Worm (Caenorhabditis elegans) whole organism, midembryonic: ENCODE measurements around the gene D2089.3.

Experiments
- flt-1 ChIP-seq: fragments of 200-800 bp; sonication (Bioruptor generic); IDR thresholded peaks from 2 replicates; pipeline ENCODE4 v1.3.6; 2022; ENCODE audit warnings: missing genetic modification characterization, missing compliant biosample characterization
- klf-2 ChIP-seq: fragments of 200-800 bp; sonication (Bioruptor generic); conservative IDR thresholded peaks from 2 replicates; pipeline ENCODE4 v1.3.6; 2022; ENCODE audit warnings: missing genetic modification reagents, missing genetic modification characterization, missing compliant biosample characterization
- med-1 ChIP-seq: sonication (generic microtip); optimal IDR thresholded peaks from 2 replicates; lab custom pipeline; 2017; ENCODE audit warnings: missing genetic modification characterization, mild to moderate bottlenecking, missing compliant biosample characterization, antibody characterized with exemption, missing genetic modification reagents; ENCODE audit not compliant: insufficient read depth
- tab-1 ChIP-seq: fragments of 200-800 bp; sonication (Bioruptor generic); IDR thresholded peaks from 2 replicates; pipeline ENCODE4 v1.3.6; 2022; ENCODE audit warnings: missing genetic modification characterization, missing compliant biosample characterization
- ztf-23 ChIP-seq: fragments of 200-800 bp; sonication (Bioruptor generic); IDR thresholded peaks from 2 replicates; pipeline ENCODE4 v1.3.6; 2022; ENCODE audit warnings: missing genetic modification reagents, missing genetic modification characterization, missing compliant biosample characterization

DNA sequence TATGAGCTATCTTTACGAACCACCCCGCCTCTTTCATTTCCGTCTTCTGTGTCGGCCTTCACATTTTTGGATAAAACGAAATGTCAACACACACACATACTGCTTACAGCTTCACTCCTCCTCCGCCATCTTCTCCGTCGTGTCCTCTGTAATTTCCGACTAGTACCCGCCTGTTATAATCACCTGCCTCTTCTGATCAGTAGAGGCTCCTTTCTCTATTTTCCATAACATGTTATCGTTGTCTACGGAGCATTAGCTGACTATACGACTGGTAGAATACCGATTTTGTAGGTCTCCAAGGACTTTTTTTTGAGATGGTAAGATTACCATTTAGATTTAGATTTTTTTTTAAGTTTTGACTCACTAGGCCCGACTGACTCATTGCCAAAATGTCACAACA is 20.0 kb upstream of the D2089.3 start:
- TF ChIP-seq klf-2 (no peak), flt-1 (GFP tag; lab: Robert Waterston, UW) (no peak), ztf-23 (GFP tag; lab: Robert Waterston, UW) (no peak), med-1 (GFP tag; lab: Kevin White, UChicago) (no peak), tab-1 (no peak)
